Fruit fly (Drosophila melanogaster): ENCODE measurements around the gene CG7992.

DNA sequence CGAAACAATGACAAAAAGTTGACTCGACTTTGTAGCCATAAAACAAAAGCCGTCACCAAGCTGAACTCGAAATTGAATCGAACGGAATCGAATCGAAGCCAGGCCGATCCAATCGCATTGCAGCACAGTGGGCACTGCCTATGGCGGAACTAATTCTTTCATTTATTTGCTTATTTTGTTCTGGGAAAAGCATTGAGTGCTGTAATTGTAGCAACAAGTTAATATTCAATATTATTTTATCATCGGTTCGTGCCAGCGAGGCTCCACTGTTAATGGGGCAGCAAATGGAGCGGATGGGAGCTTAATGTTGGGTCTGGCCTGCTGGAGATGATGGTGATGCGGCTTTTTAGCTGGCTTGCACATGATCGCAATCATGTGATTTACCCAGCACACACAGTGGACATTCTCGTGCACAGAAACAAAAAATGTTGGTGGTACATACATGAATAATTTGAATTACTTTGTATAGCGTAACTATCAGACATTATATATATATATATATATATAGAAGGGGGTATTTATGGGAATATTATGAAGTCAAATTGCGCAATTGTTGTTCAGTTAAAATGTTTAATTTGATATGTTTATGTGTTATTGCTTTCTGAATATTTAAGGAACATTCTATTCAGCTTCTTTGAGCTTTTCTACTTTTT is 42.4 kb upstream of the CG7992 start:
- TF ChIP-seq en (GFP tag; optimal IDR thresholded peaks at IDR 0.05) (peak; percentile 75), bowl (GFP tag; IDR thresholded peaks at IDR 0.05) (peak; percentile 90), Fer1 (GFP tag; optimal IDR thresholded peaks at IDR 0.05) (peak; percentile 82), pros (GFP tag; optimal IDR thresholded peaks at IDR 0.05) (no peak), CG32767 (GFP tag; IDR thresholded peaks at IDR 0.05) (peak; percentile 77), Sin3A (optimal IDR thresholded peaks at IDR 0.05) (no peak)
